Fruit fly (Drosophila melanogaster): ENCODE data around the gene CG31546.

Gene CG31546

DNA sequence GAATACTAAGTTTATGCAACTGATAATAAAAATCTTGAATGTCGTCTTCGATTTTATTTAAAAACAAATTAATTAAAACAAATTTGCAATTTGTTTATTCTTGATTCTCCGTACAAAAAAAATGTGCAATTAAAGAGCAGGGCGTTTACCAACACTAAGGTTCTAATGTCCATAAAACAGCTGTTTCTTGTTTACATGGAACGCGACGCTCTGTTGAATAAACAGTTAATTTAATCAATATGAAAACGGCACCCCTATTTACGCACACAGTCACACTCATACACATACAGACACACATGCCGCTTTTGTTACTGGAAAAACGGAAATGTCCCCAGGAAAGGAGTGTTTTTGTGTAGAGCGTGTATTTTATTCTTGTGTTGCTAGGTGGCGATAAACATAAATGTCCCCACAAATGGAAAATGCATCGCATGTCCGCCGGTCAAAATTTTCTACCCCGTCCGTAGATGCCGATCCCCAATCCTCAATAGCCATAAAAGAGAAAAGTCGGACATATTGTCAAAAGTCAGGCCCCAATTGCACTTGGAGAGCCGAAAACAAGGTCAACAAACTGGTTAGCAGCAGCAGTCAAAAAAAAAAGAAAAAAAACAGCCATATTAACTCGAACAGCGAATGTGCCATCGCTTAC, 12.3 kb downstream of the CG31546 start (continued):
- TF ChIP-seq Dip2 (GFP tag; IDR thresholded peaks at IDR 0.05) (no peak), klu (GFP tag; IDR thresholded peaks at IDR 0.05) (no peak), ab (GFP tag; optimal IDR thresholded peaks at IDR 0.05) (no peak), row (GFP tag; IDR thresholded peaks at IDR 0.05) (no peak), CG12236 (GFP tag; optimal IDR thresholded peaks at IDR 0.05) (peak; percentile 77), CG3065 (GFP tag; optimal IDR thresholded peaks at IDR 0.05) (peak; percentile 26), CG5180 (GFP tag; optimal IDR thresholded peaks at IDR 0.05) (peak; percentile 60), CG5245 (GFP tag; optimal IDR thresholded peaks at IDR 0.05) (peak; percentile 72), D19A (tag; optimal IDR thresholded peaks at IDR 0.05) (peak; percentile 62), CG6175 (GFP tag; IDR thresholded peaks at IDR 0.05) (no peak), zen (tag; optimal IDR thresholded peaks at IDR 0.05) (peak; percentile 92), Oli (tag; optimal IDR thresholded peaks at IDR 0.05) (peak; percentile 23), Aef1 (GFP tag; IDR thresholded peaks at IDR 0.05) (no peak), hkb (optimal IDR thresholded peaks at IDR 0.05) (no peak), hkb (GFP tag; IDR thresholded peaks at IDR 0.05) (no peak), ftz-f1 (GFP tag; optimal IDR thresholded peaks at IDR 0.05) (no peak), dimm (GFP tag; IDR thresholded peaks at IDR 0.05) (no peak), PHDP (tag; optimal IDR thresholded peaks at IDR 0.05) (peak; percentile 76), NC2β (GFP tag; optimal IDR thresholded peaks at IDR 0.05) (peak; percentile 85), sima (GFP tag; optimal IDR thresholded peaks at IDR 0.05) (peak; percentile 53), CG9797 (GFP tag; optimal IDR thresholded peaks at IDR 0.05) (peak; percentile 1), en (GFP tag; optimal IDR thresholded peaks at IDR 0.05) (peak; percentile 69), CoRest (tag; optimal IDR thresholded peaks at IDR 0.05) (peak; percentile 58), run (tag; optimal IDR thresholded peaks at IDR 0.05) (peak; percentile 50), lbe (GFP tag; optimal IDR thresholded peaks at IDR 0.05) (peak; percentile 66), trem (tag; optimal IDR thresholded peaks at IDR 0.05) (peak; percentile 71), sens (GFP tag) (peak; percentile 97), gfzf (GFP tag; optimal IDR thresholded peaks at IDR 0.05) (peak; percentile 9), sna (GFP tag; IDR thresholded peaks at IDR 0.05; ENCODE audit: partially characterized antibody) (no peak), ro (GFP tag; IDR thresholded peaks at IDR 0.05) (no peak), nerfin-1 (tag; optimal IDR thresholded peaks at IDR 0.05) (peak; percentile 87), Atf-2 (GFP tag; optimal IDR thresholded peaks at IDR 0.05) (peak; percentile 46), MESR4 (GFP tag; optimal IDR thresholded peaks at IDR 0.05) (peak; percentile 49), CG31365 (tag; optimal IDR thresholded peaks at IDR 0.05) (peak; percentile 69), CG17359 (tag; optimal IDR thresholded peaks at IDR 0.05) (peak; percentile 82), CG6765 (GFP tag; optimal IDR thresholded peaks at IDR 0.05) (peak; percentile 71), tx (GFP tag; optimal IDR thresholded peaks at IDR 0.05) (no peak), Dll (GFP tag; IDR thresholded peaks at IDR 0.05; ENCODE audit: partially characterized antibody) (no peak), jigr1 (GFP tag; IDR thresholded peaks at IDR 0.05) (no peak), CG3847 (GFP tag; IDR thresholded peaks at IDR 0.05) (no peak), caup (GFP tag; optimal IDR thresholded peaks at IDR 0.05; ENCODE audit: severe bottlenecking) (peak; percentile 88), BEAF-32 (GFP tag; optimal IDR thresholded peaks at IDR 0.05) (no peak), wor (GFP tag; IDR thresholded peaks at IDR 0.05) (no peak), CG10654 (GFP tag; optimal IDR thresholded peaks at IDR 0.05) (peak; percentile 74), dan (GFP tag; IDR thresholded peaks at IDR 0.05) (no peak), emc (GFP tag; optimal IDR thresholded peaks at IDR 0.05) (peak; percentile 37), CG10366 (GFP tag; IDR thresholded peaks at IDR 0.05) (no peak), CG6272 (GFP tag; IDR thresholded peaks at IDR 0.05) (no peak), btn (GFP tag; optimal IDR thresholded peaks at IDR 0.05) (peak; percentile 62), NfI (GFP tag; optimal IDR thresholded peaks at IDR 0.05) (peak; percentile 59), abd-A (tag; optimal IDR thresholded peaks at IDR 0.05) (peak; percentile 95)
